Worm (Caenorhabditis elegans) whole organism, late embryonic: ENCODE results near the gene K09F5.4.

Experiments used
- ceh-31 ChIP-seq: sonication (generic microtip); optimal IDR thresholded peaks from 2 replicates; lab custom pipeline; 2016; ENCODE audit warnings: missing genetic modification characterization, missing compliant biosample characterization
- fkh-6 ChIP-seq: sonication (generic microtip); optimal IDR thresholded peaks from 2 replicates; lab custom pipeline; 2016; ENCODE audit warnings: missing genetic modification characterization, missing compliant biosample characterization
- lin-11 ChIP-seq: fragments of 200-800 bp; sonication (Bioruptor generic); optimal IDR thresholded peaks from 2 replicates; lab custom pipeline; 2018; ENCODE audit warnings: mild to moderate bottlenecking, missing genetic modification characterization, missing compliant biosample characterization
- npax-4 ChIP-seq: sonication (generic microtip); optimal IDR thresholded peaks from 2 replicates; lab custom pipeline; 2016; ENCODE audit warnings: missing genetic modification characterization, missing compliant biosample characterization
- ztf-16 ChIP-seq: sonication (generic microtip); optimal IDR thresholded peaks from 2 replicates; lab custom pipeline; 2017; ENCODE audit warnings: missing genetic modification characterization, missing compliant biosample characterization

- TF ChIP-seq ceh-31 (no peak), fkh-6 (tag; lab: Kevin White, UChicago) (no peak), ztf-16 (tag; lab: Kevin White, UChicago) (no peak), npax-4 (tag; lab: Kevin White, UChicago) (no peak), lin-11 (tag; lab: Kevin White, UChicago) (no peak)
Observed at ce11 chrX:7665401-7665800, 45.1 kb downstream of the K09F5.4 start.
